Worm (Caenorhabditis elegans) whole organism, early embryonic: ENCODE measurements around the gene Y17G9A.2.

Experiments used
- B0310.2 ChIP-seq: sonication (generic microtip); optimal IDR thresholded peaks from 2 replicates; lab custom pipeline; 2016; ENCODE audit warnings: mild to moderate bottlenecking, missing genetic modification characterization, missing compliant biosample characterization
- F13C5.2 ChIP-seq: sonication (generic microtip); optimal IDR thresholded peaks from 2 replicates; lab custom pipeline; 2017; ENCODE audit warnings: mild to moderate bottlenecking, missing genetic modification characterization, inconsistent platforms, missing compliant biosample characterization
- aly-1 ChIP-seq: sonication (generic microtip); optimal IDR thresholded peaks from 2 replicates; lab custom pipeline; 2016; ENCODE audit warnings: missing genetic modification characterization, missing compliant biosample characterization
- ama-1 ChIP-seq: fragments of 150-350 bp; optimal IDR thresholded peaks from 2 replicates; lab custom pipeline; 2014
- ceh-13 ChIP-seq: fragments of 200-800 bp; sonication (Bioruptor generic); optimal IDR thresholded peaks from 2 replicates; lab custom pipeline; 2018; ENCODE audit warnings: mild to moderate bottlenecking, missing genetic modification characterization, missing compliant biosample characterization
- ceh-36 ChIP-seq: sonication (generic microtip); optimal IDR thresholded peaks from 2 replicates; lab custom pipeline; 2016; ENCODE audit warnings: missing genetic modification characterization, inconsistent platforms, missing compliant biosample characterization
- ets-7 ChIP-seq: sonication (generic microtip); optimal IDR thresholded peaks from 2 replicates; lab custom pipeline; 2016; ENCODE audit warnings: missing genotype, missing genetic modification characterization, missing compliant biosample characterization
- flt-1 ChIP-seq: fragments of 200-800 bp; sonication (Bioruptor generic); IDR thresholded peaks from 2 replicates; pipeline ENCODE4 v1.3.6; 2022; ENCODE audit warnings: missing genetic modification characterization, missing compliant biosample characterization
- hmbx-1 ChIP-seq: sonication (generic microtip); optimal IDR thresholded peaks from 2 replicates; lab custom pipeline; 2016; ENCODE audit warnings: mild to moderate bottlenecking, missing genetic modification characterization, missing compliant biosample characterization
- hnd-1 ChIP-seq: sonication (generic microtip); optimal IDR thresholded peaks from 2 replicates; lab custom pipeline; 2016; ENCODE audit warnings: missing genetic modification characterization, missing compliant biosample characterization
- pes-1 ChIP-seq: fragments of 200-800 bp; sonication (Bioruptor generic); IDR thresholded peaks from 2 replicates; pipeline ENCODE4 v1.3.6; 2022; ENCODE audit warnings: missing genetic modification reagents, missing genetic modification characterization, missing compliant biosample characterization
- scrt-1 ChIP-seq: fragments of 200-800 bp; sonication (Bioruptor generic); IDR thresholded peaks from 2 replicates; pipeline ENCODE4 v1.3.6; 2022; ENCODE audit warnings: missing genetic modification characterization, missing compliant biosample characterization
- sea-1 ChIP-seq: fragments of 200-800 bp; sonication (Bioruptor generic); conservative IDR thresholded peaks from 2 replicates; pipeline ENCODE4 v1.3.6; 2022; ENCODE audit warnings: missing genetic modification characterization, missing compliant biosample characterization
- tra-4 ChIP-seq: sonication (generic microtip); optimal IDR thresholded peaks from 2 replicates; lab custom pipeline; 2017; ENCODE audit warnings: missing genetic modification characterization, missing compliant biosample characterization

ce11 chrIV:4809813-4810212 lies 46.3 kb downstream of the Y17G9A.2 start, which contains the start of gene H06H21.37:
- TF ChIP-seq scrt-1 (GFP tag; lab: Robert Waterston, UW) (no peak), ceh-36 (tag; lab: Kevin White, UChicago) (no peak), B0310.2 (tag; lab: Kevin White, UChicago) (no peak), F13C5.2 (tag; lab: Kevin White, UChicago) (no peak), aly-1 (no peak), hmbx-1 (tag; lab: Kevin White, UChicago) (no peak), ama-1 (no peak), flt-1 (GFP tag; lab: Robert Waterston, UW) (no peak), pes-1 (GFP tag; lab: Robert Waterston, UW) (no peak), ets-7 (tag; lab: Kevin White, UChicago) (no peak), hnd-1 (no peak), sea-1 (no peak), tra-4 (tag; lab: Kevin White, UChicago) (no peak), ceh-13 (no peak)
